Fruit fly (Drosophila melanogaster) whole organism, embryonic: ENCODE measurements around the gene Calr.

ENCODE experiments used
- ATbp ChIP-seq: fragments of 200-800 bp; sonication (Bioruptor generic); optimal IDR thresholded peaks from 2 replicates; lab custom pipeline; 2017; ENCODE audit warnings: missing biosample characterization, mild to moderate bottlenecking, missing genetic modification characterization, missing genetic modification reagents
- CG10366 ChIP-seq: fragments of 200-800 bp; sonication (Bioruptor generic); IDR thresholded peaks from 2 replicates; pipeline ENCODE4 v1.3.6; 2022; ENCODE audit warnings: missing biosample characterization, missing genetic modification characterization
- CG11085 ChIP-seq: fragments of 200-800 bp; sonication (Bioruptor generic); IDR thresholded peaks from 2 replicates; pipeline ENCODE4 v1.3.6; 2022; ENCODE audit warnings: missing biosample characterization, missing genetic modification characterization
- CG11247 ChIP-seq: fragments of 200-800 bp; sonication (Bioruptor generic); IDR thresholded peaks from 2 replicates; pipeline ENCODE4 v1.3.6; 2022; ENCODE audit warnings: missing biosample characterization, missing genetic modification characterization
- CG12071 ChIP-seq: fragments of 200-800 bp; sonication (Bioruptor generic); optimal IDR thresholded peaks from 3 replicates; lab custom pipeline; 2018; ENCODE audit warnings: missing biosample characterization, mild to moderate bottlenecking, missing genetic modification characterization
- CG12219 ChIP-seq: fragments of 200-800 bp; sonication (Bioruptor generic); optimal IDR thresholded peaks from 3 replicates; lab custom pipeline; 2018; ENCODE audit warnings: missing biosample characterization, mild to moderate bottlenecking, missing genetic modification characterization
- CG13775 ChIP-seq: fragments of 200-800 bp; sonication (Bioruptor generic); optimal IDR thresholded peaks from 3 replicates; lab custom pipeline; 2017; ENCODE audit warnings: missing biosample characterization, mild to moderate bottlenecking, missing genetic modification characterization
- CG14014 ChIP-seq: fragments of 200-800 bp; sonication (Bioruptor generic); IDR thresholded peaks from 2 replicates; pipeline ENCODE4 v1.3.6; 2022; ENCODE audit warnings: missing biosample characterization, missing genetic modification characterization
- CG15073 ChIP-seq: fragments of 200-800 bp; sonication (Bioruptor generic); optimal IDR thresholded peaks from 2 replicates; lab custom pipeline; 2016; ENCODE audit warnings: missing biosample characterization, missing genetic modification characterization
- CG17361 ChIP-seq: fragments of 200-800 bp; sonication (Bioruptor generic); IDR thresholded peaks from 3 replicates; pipeline ENCODE4 v1.3.6; 2022; ENCODE audit warnings: missing biosample characterization, missing genetic modification characterization
- CG17568 ChIP-seq: fragments of 200-800 bp; sonication (Bioruptor generic); optimal IDR thresholded peaks from 2 replicates; lab custom pipeline; 2018; ENCODE audit warnings: missing biosample characterization, mild to moderate bottlenecking, missing genetic modification characterization, moderate library complexity
- CG30431 ChIP-seq: fragments of 200-800 bp; sonication (Bioruptor generic); optimal IDR thresholded peaks from 2 replicates; lab custom pipeline; 2017; ENCODE audit warnings: missing biosample characterization, missing genetic modification characterization
- CG32532 ChIP-seq: fragments of 200-800 bp; sonication (Bioruptor generic); IDR thresholded peaks from 2 replicates; pipeline ENCODE4 v1.3.6; 2022; ENCODE audit warnings: missing biosample characterization, missing genetic modification characterization
- CG32772 ChIP-seq: fragments of 200-800 bp; sonication (Bioruptor generic); IDR thresholded peaks from 2 replicates; pipeline ENCODE4 v1.3.6; 2022; ENCODE audit warnings: missing biosample characterization, missing genetic modification characterization
- CG3281 ChIP-seq: fragments of 200-800 bp; sonication (Bioruptor generic); optimal IDR thresholded peaks from 3 replicates; lab custom pipeline; 2017; ENCODE audit warnings: missing biosample characterization, mild to moderate bottlenecking, missing genetic modification characterization
- CG33213 ChIP-seq: fragments of 200-800 bp; sonication (Bioruptor generic); optimal IDR thresholded peaks from 3 replicates; lab custom pipeline; 2016; ENCODE audit warnings: missing biosample characterization, missing genetic modification characterization
- CG3838 ChIP-seq: fragments of 200-800 bp; sonication (Bioruptor generic); optimal IDR thresholded peaks from 3 replicates; lab custom pipeline; 2016; ENCODE audit warnings: missing biosample characterization, missing genetic modification characterization
- CG43689 ChIP-seq: fragments of 200-800 bp; sonication (Bioruptor generic); IDR thresholded peaks from 2 replicates; pipeline ENCODE4 v1.3.6; 2022; ENCODE audit warnings: missing biosample characterization, missing genetic modification characterization
- CG4424 ChIP-seq: fragments of 200-800 bp; sonication (Bioruptor generic); optimal IDR thresholded peaks from 3 replicates; lab custom pipeline; 2016; ENCODE audit warnings: missing biosample characterization, missing genetic modification characterization
- CG6254 ChIP-seq: fragments of 200-800 bp; sonication (Bioruptor generic); optimal IDR thresholded peaks from 3 replicates; lab custom pipeline; 2017; ENCODE audit warnings: mild to moderate bottlenecking, missing biosample characterization, missing genetic modification reagents, missing genetic modification characterization
- CG8290 ChIP-seq, 3 experiments: fragments of 200-800 bp; sonication (Bioruptor generic); optimal IDR thresholded peaks; 2 replicates each; lab custom pipeline; 2016 to 2019; ENCODE audit warnings: missing biosample characterization in 3 of 3, missing genetic modification characterization in 3 of 3, mild to moderate bottlenecking in 2 of 3, moderate library complexity in 1 of 3
- Fer1 ChIP-seq: fragments of 200-800 bp; sonication (Bioruptor generic); optimal IDR thresholded peaks from 2 replicates; lab custom pipeline; 2017; ENCODE audit warnings: missing biosample characterization, mild to moderate bottlenecking, missing genetic modification characterization
- H2.0 ChIP-seq: fragments of 200-800 bp; sonication (Bioruptor generic); IDR thresholded peaks from 2 replicates; pipeline ENCODE4 v1.3.6; 2022; ENCODE audit warnings: missing biosample characterization, missing genetic modification characterization
- HHEX ChIP-seq: fragments of 200-800 bp; sonication (Bioruptor generic); optimal IDR thresholded peaks from 3 replicates; lab custom pipeline; 2017; ENCODE audit warnings: missing biosample characterization, mild to moderate bottlenecking, missing genetic modification characterization, missing genetic modification reagents
- HLH54F ChIP-seq: fragments of 200-800 bp; sonication (Bioruptor generic); optimal IDR thresholded peaks from 3 replicates; lab custom pipeline; 2016; ENCODE audit warnings: missing biosample characterization, missing genetic modification characterization
- HmgZ ChIP-seq: fragments of 200-800 bp; sonication (Bioruptor generic); optimal IDR thresholded peaks from 2 replicates; lab custom pipeline; 2018; ENCODE audit warnings: missing biosample characterization, mild to moderate bottlenecking, missing genetic modification characterization
- Hmx ChIP-seq: fragments of 200-800 bp; sonication (Bioruptor generic); optimal IDR thresholded peaks from 2 replicates; lab custom pipeline; 2016; ENCODE audit warnings: missing biosample characterization, missing genetic modification characterization
- Hr39 ChIP-seq: fragments of >200 bp; optimal IDR thresholded peaks from 2 replicates; lab custom pipeline; 2017
- Lpt ChIP-seq: fragments of >200 bp; optimal IDR thresholded peaks from 2 replicates; lab custom pipeline; 2018; ENCODE audit warnings: missing biosample characterization, missing genetic modification characterization
- NFAT ChIP-seq: fragments of 200-800 bp; sonication (Bioruptor generic); IDR thresholded peaks from 2 replicates; pipeline ENCODE4 v1.3.6; 2022; ENCODE audit warnings: missing biosample characterization, missing genetic modification characterization
- Rx ChIP-seq: fragments of 200-800 bp; sonication (Bioruptor generic); IDR thresholded peaks from 2 replicates; pipeline ENCODE4 v1.3.6; 2022; ENCODE audit warnings: missing biosample characterization, missing genetic modification characterization
- Sox100B ChIP-seq: fragments of 200-800 bp; sonication (Bioruptor generic); optimal IDR thresholded peaks from 3 replicates; lab custom pipeline; 2018; ENCODE audit warnings: missing biosample characterization, mild to moderate bottlenecking, missing genetic modification characterization
- bowl ChIP-seq: fragments of 200-800 bp; sonication (Bioruptor generic); IDR thresholded peaks from 2 replicates; pipeline ENCODE4 v1.3.6; 2022; ENCODE audit warnings: missing biosample characterization, missing genetic modification characterization
- chn ChIP-seq: fragments of 200-800 bp; sonication (Bioruptor generic); optimal IDR thresholded peaks from 2 replicates; lab custom pipeline; 2016; ENCODE audit warnings: missing biosample characterization, missing genetic modification characterization
- corto ChIP-seq: fragments of 200-800 bp; sonication (Bioruptor generic); optimal IDR thresholded peaks from 2 replicates; lab custom pipeline; 2016; ENCODE audit warnings: missing biosample characterization, mild to moderate bottlenecking, missing genetic modification characterization, moderate library complexity
- cwo ChIP-seq: fragments of 200-800 bp; sonication (Bioruptor generic); optimal IDR thresholded peaks from 3 replicates; lab custom pipeline; 2017; ENCODE audit warnings: missing biosample characterization, missing genetic modification characterization, mild to moderate bottlenecking, moderate library complexity, missing genetic modification reagents
- fd102C ChIP-seq: fragments of 200-800 bp; sonication (Bioruptor generic); optimal IDR thresholded peaks from 2 replicates; lab custom pipeline; 2018; ENCODE audit warnings: missing biosample characterization, mild to moderate bottlenecking, missing genetic modification characterization, moderate library complexity
- fu2 ChIP-seq: fragments of 200-800 bp; sonication (Bioruptor generic); optimal IDR thresholded peaks from 2 replicates; lab custom pipeline; 2016; ENCODE audit warnings: missing biosample characterization, missing genetic modification characterization
- gfzf ChIP-seq: fragments of 200-800 bp; sonication (Bioruptor generic); optimal IDR thresholded peaks from 2 replicates; lab custom pipeline; 2016; ENCODE audit warnings: missing biosample characterization, mild to moderate bottlenecking, missing genetic modification characterization, moderate library complexity
- kah ChIP-seq: fragments of 200-800 bp; sonication (Bioruptor generic); optimal IDR thresholded peaks from 2 replicates; lab custom pipeline; 2018; ENCODE audit warnings: missing biosample characterization, mild to moderate bottlenecking, missing genetic modification characterization
- kni ChIP-seq: fragments of 200-800 bp; sonication (Bioruptor generic); optimal IDR thresholded peaks from 3 replicates; lab custom pipeline; 2017; ENCODE audit warnings: mild to moderate bottlenecking, missing biosample characterization, missing genetic modification reagents, missing genetic modification characterization
- nerfin-1 ChIP-seq: fragments of 200-800 bp; sonication (Bioruptor generic); optimal IDR thresholded peaks from 3 replicates; lab custom pipeline; 2019; ENCODE audit warnings: missing biosample characterization, mild to moderate bottlenecking, missing genetic modification characterization, moderate library complexity
- nmo ChIP-seq: fragments of 200-800 bp; sonication (Bioruptor generic); optimal IDR thresholded peaks from 2 replicates; lab custom pipeline; 2018; ENCODE audit warnings: missing biosample characterization, mild to moderate bottlenecking, missing genetic modification characterization, moderate library complexity
- odd ChIP-seq: fragments of 200-800 bp; sonication (Bioruptor generic); optimal IDR thresholded peaks from 2 replicates; lab custom pipeline; 2017; ENCODE audit warnings: missing biosample characterization, mild to moderate bottlenecking, missing genetic modification characterization
- repo ChIP-seq: fragments of 200-800 bp; sonication (Bioruptor generic); optimal IDR thresholded peaks from 2 replicates; lab custom pipeline; 2016; ENCODE audit warnings: missing biosample characterization, missing genetic modification characterization
- run ChIP-seq: fragments of 200-800 bp; sonication (Bioruptor generic); optimal IDR thresholded peaks from 3 replicates; lab custom pipeline; 2018; ENCODE audit warnings: missing biosample characterization, mild to moderate bottlenecking, missing genetic modification characterization
- sug ChIP-seq: fragments of 200-800 bp; optimal IDR thresholded peaks from 2 replicates; lab custom pipeline; 2019; ENCODE audit warnings: missing biosample characterization, mild to moderate bottlenecking, missing genetic modification characterization, moderate library complexity
- twi ChIP-seq: fragments of 200-800 bp; optimal IDR thresholded peaks from 2 replicates; lab custom pipeline; 2019; ENCODE audit warnings: missing biosample characterization, mild to moderate bottlenecking, missing genetic modification characterization, moderate library complexity
- usp ChIP-seq: fragments of >200 bp; optimal IDR thresholded peaks from 2 replicates; lab custom pipeline; 2017; ENCODE audit warnings: missing biosample characterization, missing genetic modification characterization
- wor ChIP-seq: fragments of 200-800 bp; sonication (Bioruptor generic); IDR thresholded peaks from 2 replicates; pipeline ENCODE4 v1.3.6; 2022; ENCODE audit warnings: missing biosample characterization, missing genetic modification characterization
- zen ChIP-seq: fragments of 200-800 bp; sonication (Bioruptor generic); optimal IDR thresholded peaks from 3 replicates; lab custom pipeline; 2018; ENCODE audit warnings: missing biosample characterization, mild to moderate bottlenecking, missing genetic modification characterization, moderate library complexity

The Calr gene

dm6 chr3R:9618331-9618730 lies 12.3 kb downstream of the Calr start (continued):
- TF ChIP-seq chn (GFP tag; lab: Kevin White, UChicago) = peak; percentile 62
- peak; percentile 74 for TF ChIP-seq repo (GFP tag; lab: Kevin White, UChicago)
- no peak for TF ChIP-seq Lpt (GFP tag; lab: Kevin White, UChicago)
- peak; percentile 88 for TF ChIP-seq CG32772 (GFP tag; lab: Robert Waterston, UW)
- TF ChIP-seq CG3281 (GFP tag; lab: Kevin White, UChicago) = peak; percentile 57
- TF ChIP-seq run (tag; lab: Kevin White, UChicago) = peak; percentile 42
- TF ChIP-seq CG11085 (GFP tag; lab: Robert Waterston, UW) = peak; percentile 54
- peak; percentile 77 for TF ChIP-seq CG14014 (GFP tag; lab: Robert Waterston, UW)
- TF ChIP-seq Sox100B (GFP tag; lab: Kevin White, UChicago) = peak; percentile 33
- peak; percentile 74 for TF ChIP-seq CG32532
- no peak for TF ChIP-seq CG3838 (GFP tag; lab: Kevin White, UChicago)
- TF ChIP-seq CG12219 (GFP tag; lab: Kevin White, UChicago) = peak; percentile 69
- no peak for TF ChIP-seq Hr39 (lab: Kevin White, UChicago)
- peak; percentile 50 for TF ChIP-seq Fer1
- peak; percentile 25 for TF ChIP-seq HmgZ (tag; lab: Kevin White, UChicago)
- peak; percentile 34 for TF ChIP-seq cwo (GFP tag; lab: Kevin White, UChicago)
- peak; percentile 78 for TF ChIP-seq CG11247 (GFP tag; lab: Robert Waterston, UW)
- TF ChIP-seq nmo (GFP tag; lab: Kevin White, UChicago) = peak; percentile 81
- TF ChIP-seq HHEX (GFP tag; lab: Kevin White, UChicago) = peak; percentile 60
- peak; percentile 84 for TF ChIP-seq H2.0 (GFP tag; lab: Robert Waterston, UW)
- 0 out of 2 replicates have a peak, but pooled peaks have one; percentile 21 for TF ChIP-seq CG43689 (GFP tag; lab: Robert Waterston, UW)
- peak; percentile 52 for TF ChIP-seq CG6254 (GFP tag; lab: Kevin White, UChicago)
- peak; percentile 34 for TF ChIP-seq odd (GFP tag; lab: Kevin White, UChicago)
- peak; percentile 49 for TF ChIP-seq CG8290 (GFP tag; optimal IDR thresholded peaks at IDR 0.05; lab: Kevin White, UChicago)
- TF ChIP-seq CG8290 (tag; optimal IDR thresholded peaks at IDR 0.05; lab: Kevin White, UChicago) = peak in 1 of 2 experiments; percentile 78
- TF ChIP-seq corto (GFP tag; lab: Kevin White, UChicago) = no peak
- TF ChIP-seq NFAT = peak; percentile 53
- no peak for TF ChIP-seq fd102C (GFP tag; lab: Kevin White, UChicago)
- peak; percentile 76 for TF ChIP-seq zen (tag; lab: Kevin White, UChicago)
- no peak for TF ChIP-seq gfzf (GFP tag; lab: Kevin White, UChicago)
- peak; percentile 22 for TF ChIP-seq fu2 (GFP tag; lab: Kevin White, UChicago)
- peak; percentile 5 for TF ChIP-seq CG17568
- peak; percentile 69; the same call in 1 of the 2 replicates for TF ChIP-seq Rx (GFP tag; lab: Robert Waterston, UW)
- TF ChIP-seq CG12071 = peak; percentile 60
- TF ChIP-seq ATbp (GFP tag; lab: Kevin White, UChicago) = peak; percentile 74
- TF ChIP-seq CG10366 (GFP tag; lab: Robert Waterston, UW) = peak; percentile 83
- TF ChIP-seq nerfin-1 (tag; lab: Kevin White, UChicago) = peak; percentile 51
- peak; percentile 56 for TF ChIP-seq CG33213
- TF ChIP-seq CG13775 (GFP tag; lab: Kevin White, UChicago) = peak; percentile 45
- peak; percentile 17 for TF ChIP-seq twi (tag; lab: Kevin White, UChicago)
- TF ChIP-seq HLH54F (GFP tag; lab: Kevin White, UChicago) = peak; percentile 19
- peak; percentile 63 for TF ChIP-seq CG17361 (GFP tag; lab: Robert Waterston, UW)
- TF ChIP-seq CG4424 (GFP tag; lab: Kevin White, UChicago) = peak; percentile 77
- TF ChIP-seq sug (tag; lab: Kevin White, UChicago) = no peak
- TF ChIP-seq CG15073 (GFP tag; lab: Kevin White, UChicago) = peak; percentile 6
- TF ChIP-seq kah (GFP tag; lab: Kevin White, UChicago) = peak; percentile 51
- no peak for TF ChIP-seq Hmx (GFP tag; lab: Kevin White, UChicago)
- TF ChIP-seq CG30431 (GFP tag; lab: Kevin White, UChicago) = peak; percentile 63
- peak; percentile 73 for TF ChIP-seq wor
- peak; percentile 30 for TF ChIP-seq kni (GFP tag; lab: Kevin White, UChicago)
- peak; percentile 65 for TF ChIP-seq bowl (GFP tag; lab: Robert Waterston, UW)
- no peak for TF ChIP-seq usp (GFP tag; lab: Kevin White, UChicago)
